Fruit fly (Drosophila melanogaster) whole organism, pupa: ENCODE data around the gene Oat.

Experiments
- CG10348 ChIP-seq: fragments of 200-800 bp; sonication (Bioruptor generic); IDR thresholded peaks from 2 replicates; pipeline ENCODE4 v1.3.6; 2022; ENCODE audit warnings: missing biosample characterization, missing genetic modification characterization
- CG12605 ChIP-seq: fragments of 200-800 bp; sonication (Bioruptor generic); IDR thresholded peaks from 2 replicates; pipeline ENCODE4 v1.3.6; 2022; ENCODE audit warnings: missing biosample characterization, missing genetic modification characterization
- CG13204 ChIP-seq: fragments of 200-800 bp; sonication (Bioruptor generic); optimal IDR thresholded peaks from 2 replicates; lab custom pipeline; 2018; ENCODE audit warnings: missing biosample characterization, mild to moderate bottlenecking, missing genetic modification characterization, moderate library complexity
- CG14655 ChIP-seq: fragments of 200-800 bp; sonication (Bioruptor generic); optimal IDR thresholded peaks from 3 replicates; lab custom pipeline; 2017; ENCODE audit warnings: mild to moderate bottlenecking, missing biosample characterization, missing genetic modification reagents, missing genetic modification characterization
- CG15710 ChIP-seq: fragments of 200-800 bp; sonication (Bioruptor generic); optimal IDR thresholded peaks from 2 replicates; lab custom pipeline; 2018; ENCODE audit warnings: missing biosample characterization, mild to moderate bottlenecking, missing genetic modification characterization, moderate library complexity
- CG17806 ChIP-seq: fragments of 200-800 bp; sonication (Bioruptor generic); optimal IDR thresholded peaks from 2 replicates; lab custom pipeline; 2018; ENCODE audit warnings: missing biosample characterization, mild to moderate bottlenecking, missing genetic modification characterization, moderate library complexity
- CG32121 ChIP-seq: fragments of 200-800 bp; sonication (Bioruptor generic); IDR thresholded peaks from 2 replicates; pipeline ENCODE4 v1.3.6; 2022; ENCODE audit warnings: missing biosample characterization, missing genetic modification characterization
- CG34367 ChIP-seq: fragments of 200-800 bp; sonication (Bioruptor generic); optimal IDR thresholded peaks from 2 replicates; lab custom pipeline; 2018; ENCODE audit warnings: missing biosample characterization, mild to moderate bottlenecking, missing genetic modification characterization
- CG4496 ChIP-seq: fragments of 200-800 bp; sonication (Bioruptor generic); IDR thresholded peaks from 3 replicates; pipeline ENCODE4 v1.3.6; 2022; ENCODE audit warnings: missing biosample characterization, missing genetic modification characterization
- CG8159 ChIP-seq: fragments of 200-800 bp; sonication (Bioruptor generic); optimal IDR thresholded peaks from 3 replicates; lab custom pipeline; 2018; ENCODE audit warnings: missing biosample characterization, mild to moderate bottlenecking, missing genetic modification characterization, moderate library complexity
- CG8301 ChIP-seq: fragments of 200-800 bp; sonication (Bioruptor generic); optimal IDR thresholded peaks from 2 replicates; lab custom pipeline; 2018; ENCODE audit warnings: missing biosample characterization, mild to moderate bottlenecking, missing genetic modification characterization
- CG9948 ChIP-seq: fragments of 200-800 bp; sonication (Bioruptor generic); optimal IDR thresholded peaks from 2 replicates; lab custom pipeline; 2018; ENCODE audit warnings: missing biosample characterization, mild to moderate bottlenecking, missing genetic modification characterization, moderate library complexity
- D1 ChIP-seq: fragments of 200-800 bp; sonication (Bioruptor generic); optimal IDR thresholded peaks from 2 replicates; lab custom pipeline; 2018; ENCODE audit warnings: missing biosample characterization, mild to moderate bottlenecking, missing genetic modification characterization, moderate library complexity
- EcR ChIP-seq: fragments of 200-800 bp; sonication (Bioruptor generic); optimal IDR thresholded peaks from 3 replicates; lab custom pipeline; 2019; ENCODE audit warnings: missing biosample characterization, missing genetic modification characterization, mild to moderate bottlenecking, moderate library complexity, missing genetic modification reagents
- Ets98B ChIP-seq: fragments of 200-800 bp; sonication (Bioruptor generic); IDR thresholded peaks from 2 replicates; pipeline ENCODE4 v1.3.6; 2022; ENCODE audit warnings: missing biosample characterization, missing genetic modification characterization
- Pif1A ChIP-seq: fragments of 200-800 bp; sonication (Bioruptor generic); optimal IDR thresholded peaks from 3 replicates; lab custom pipeline; 2016; ENCODE audit warnings: missing biosample characterization, missing genetic modification characterization
- Pif1B ChIP-seq: fragments of 200-800 bp; sonication (Bioruptor generic); optimal IDR thresholded peaks from 3 replicates; lab custom pipeline; 2016; ENCODE audit warnings: missing biosample characterization, missing genetic modification characterization
- Snoo ChIP-seq: fragments of 200-800 bp; sonication (Bioruptor generic); optimal IDR thresholded peaks from 3 replicates; lab custom pipeline; 2017; ENCODE audit warnings: missing biosample characterization, mild to moderate bottlenecking, missing genetic modification characterization, inconsistent platforms
- fd96Ca ChIP-seq: fragments of 200-800 bp; sonication (Bioruptor generic); IDR thresholded peaks from 3 replicates; pipeline ENCODE4 v1.3.6; 2022; ENCODE audit warnings: missing biosample characterization, missing genetic modification characterization
- gl ChIP-seq: fragments of 200-800 bp; sonication (Bioruptor generic); optimal IDR thresholded peaks from 2 replicates; lab custom pipeline; 2018; ENCODE audit warnings: missing biosample characterization, mild to moderate bottlenecking, missing genetic modification characterization
- rn ChIP-seq: fragments of 200-800 bp; sonication (Bioruptor generic); IDR thresholded peaks from 2 replicates; pipeline ENCODE4 v1.3.6; 2022; ENCODE audit warnings: missing biosample characterization, missing genetic modification characterization

The Oat gene

dm6 chr3L:19630701-19631100 is 18.9 kb downstream of the Oat start:
- no peak for TF ChIP-seq CG8159 (tag; lab: Kevin White, UChicago)
- TF ChIP-seq, all 21 proteins: peak for 0

dm6 chr3L:19618072-19618958 is 31.3 kb downstream of the Oat start, which contains the start of gene asf1:
TSS of gene asf1 (plus strand) at chr3L:19618894.
- TF ChIP-seq Snoo (tag; lab: Kevin White, UChicago) = no peak
- peak; percentile 31; the same call in 1 of the 2 replicates for TF ChIP-seq CG32121 (GFP tag; lab: Robert Waterston, UW)
- TF ChIP-seq CG34367 (tag; lab: Kevin White, UChicago) = no peak
- 0 out of 3 replicates have a peak, but pooled peaks have one; percentile 12 for TF ChIP-seq CG4496 (GFP tag; lab: Robert Waterston, UW)

DNA sequence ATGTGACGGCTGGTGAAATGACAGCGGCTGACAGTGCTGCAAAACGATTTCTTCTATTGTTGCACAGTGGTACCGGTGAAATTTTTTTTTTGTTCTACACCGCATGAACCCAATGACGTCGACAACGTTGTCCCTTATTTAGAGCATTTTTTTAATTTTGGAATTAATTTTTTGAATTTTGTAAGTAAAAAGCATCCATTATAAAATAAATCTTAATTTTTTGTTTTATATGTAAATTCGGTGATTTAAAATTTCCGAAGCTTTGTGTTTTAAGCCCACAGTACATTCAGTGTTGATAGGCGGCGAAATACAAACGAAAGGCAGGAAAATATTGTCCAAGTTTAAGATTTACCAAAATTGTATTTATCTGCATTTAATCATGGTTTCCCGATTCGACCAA is 37.5 kb downstream of the Oat start, which contains the start of the genes Lon and PIG-F:
Lon (minus strand) TSS at position 28 of the 400 bp plus-strand sequence.
PIG-F (plus strand) TSS at position 284 of the 400 bp plus-strand sequence.
- peak; percentile 96 for TF ChIP-seq Ets98B (GFP tag; lab: Robert Waterston, UW)
- TF ChIP-seq CG10348 = peak; percentile 95
- TF ChIP-seq gl (tag; lab: Kevin White, UChicago) = peak; percentile 94
- peak; percentile 99 for TF ChIP-seq CG8159 (tag; lab: Kevin White, UChicago)
- TF ChIP-seq Snoo (tag; lab: Kevin White, UChicago) = peak; percentile 99
- TF ChIP-seq CG13204 (GFP tag; lab: Kevin White, UChicago) = no peak
- peak; percentile 98 for TF ChIP-seq fd96Ca
- peak; percentile 99 for TF ChIP-seq CG17806 (tag; lab: Kevin White, UChicago)
- TF ChIP-seq CG32121 (GFP tag; lab: Robert Waterston, UW) = peak; percentile 98
- TF ChIP-seq CG8301 = peak; percentile 97
- peak; percentile 99 for TF ChIP-seq CG9948
- TF ChIP-seq CG14655 (GFP tag; lab: Kevin White, UChicago) = peak; percentile 99
- peak; percentile 98 for TF ChIP-seq CG4496 (GFP tag; lab: Robert Waterston, UW)
- TF ChIP-seq CG12605 (GFP tag; lab: Robert Waterston, UW) = no peak; the same call in none of the 2 replicates
- TF ChIP-seq Pif1B = peak; percentile 99
- TF ChIP-seq CG15710 (tag; lab: Kevin White, UChicago) = peak; percentile 99
- peak; percentile 96 for TF ChIP-seq CG34367 (tag; lab: Kevin White, UChicago)
- no peak for TF ChIP-seq D1 (tag; lab: Kevin White, UChicago)
- TF ChIP-seq rn (GFP tag; lab: Robert Waterston, UW) = peak; percentile 95
- no peak for TF ChIP-seq EcR (GFP tag; lab: Kevin White, UChicago)
- peak; percentile 99 for TF ChIP-seq Pif1A (GFP tag; lab: Kevin White, UChicago)

- TF ChIP-seq CG9948 = no peak
- TF ChIP-seq rn (GFP tag; lab: Robert Waterston, UW) = no peak
- no peak for TF ChIP-seq CG15710 (tag; lab: Kevin White, UChicago)
- no peak for TF ChIP-seq EcR (GFP tag; lab: Kevin White, UChicago)
- TF ChIP-seq CG8159 (tag; lab: Kevin White, UChicago) = no peak
- no peak for TF ChIP-seq gl (tag; lab: Kevin White, UChicago)
- no peak for TF ChIP-seq CG34367 (tag; lab: Kevin White, UChicago)
- no peak for TF ChIP-seq CG32121 (GFP tag; lab: Robert Waterston, UW)
- TF ChIP-seq CG10348 = no peak
- TF ChIP-seq CG17806 (tag; lab: Kevin White, UChicago) = no peak
- TF ChIP-seq Snoo (tag; lab: Kevin White, UChicago) = no peak
- no peak for TF ChIP-seq Pif1A (GFP tag; lab: Kevin White, UChicago)
- TF ChIP-seq CG14655 (GFP tag; lab: Kevin White, UChicago) = no peak
- TF ChIP-seq CG13204 (GFP tag; lab: Kevin White, UChicago) = no peak
- TF ChIP-seq D1 (tag; lab: Kevin White, UChicago) = no peak
- TF ChIP-seq CG8301 = no peak
- TF ChIP-seq Pif1B = no peak
- TF ChIP-seq fd96Ca = no peak
- no peak for TF ChIP-seq Ets98B (GFP tag; lab: Robert Waterston, UW)
These were observed 43.6 kb downstream of the Oat start, which contains the start of the genes lush and CG9372 for dm6 chr3L:19605974-19606497. TSS of gene lush (minus strand) at chr3L:19606090. TSS of gene CG9372 (plus strand) at chr3L:19606208.

- no peak for TF ChIP-seq gl (tag; lab: Kevin White, UChicago)
- no peak for TF ChIP-seq CG8159 (tag; lab: Kevin White, UChicago)
- no peak for TF ChIP-seq CG15710 (tag; lab: Kevin White, UChicago)
- no peak for TF ChIP-seq Pif1B
- no peak for TF ChIP-seq rn (GFP tag; lab: Robert Waterston, UW)
- TF ChIP-seq CG12605 (GFP tag; lab: Robert Waterston, UW) = no peak
- no peak for TF ChIP-seq CG8301
- TF ChIP-seq, all 21 proteins: peak for 0
These were observed 48.2 kb downstream of the Oat start, which contains the start of gene CG9368 for dm6 chr3L:19601413-19601812. TSS of gene CG9368 (plus strand) at chr3L:19601633.
